Fruit fly (Drosophila melanogaster): ENCODE measurements around the gene Nsf2.

- no peak for TF ChIP-seq salr (GFP tag; optimal IDR thresholded peaks at IDR 0.05)
- no peak for TF ChIP-seq Gug (GFP tag; IDR thresholded peaks at IDR 0.05)
- TF ChIP-seq CG10669 (GFP tag; optimal IDR thresholded peaks at IDR 0.05), result no peak
- TF ChIP-seq Ets21C (GFP tag; optimal IDR thresholded peaks at IDR 0.05), result no peak
- no peak for TF ChIP-seq CG6808 (GFP tag; optimal IDR thresholded peaks at IDR 0.05)
- TF ChIP-seq esn (GFP tag; optimal IDR thresholded peaks at IDR 0.05), result no peak
- no peak for TF ChIP-seq vri (GFP tag; optimal IDR thresholded peaks at IDR 0.05)
- TF ChIP-seq Lpt (GFP tag; optimal IDR thresholded peaks at IDR 0.05), result no peak
- no peak for TF ChIP-seq CG8319 (GFP tag; optimal IDR thresholded peaks at IDR 0.05)
These were observed 43.1 kb upstream of the Nsf2 start for dm6 chr3R:13880872-13881271.

Data from whole organism, prepupa.